Worm (Caenorhabditis elegans): ENCODE data around the gene fipr-2.
A peak's percentile ranks its signal among the peaks of the same experiment; 100 is the strongest.

The fipr-2 gene

ce11 chrV:12354193-12354830 lies 10.8 kb upstream of the fipr-2 start:
- TF ChIP-seq egl-27 (tag; optimal IDR thresholded peaks at IDR 0.05) (no peak), blmp-1 (tag; optimal IDR thresholded peaks at IDR 0.05; ENCODE audit: insufficient read depth) (peak; percentile 11), nhr-6 (tag; optimal IDR thresholded peaks at IDR 0.05) (no peak), lsy-2 (tag; optimal IDR thresholded peaks at IDR 0.05) (peak in 1 of 2 experiments; percentile 43), sem-4 (tag; optimal IDR thresholded peaks at IDR 0.05) (peak; percentile 53), nhr-129 (tag; optimal IDR thresholded peaks at IDR 0.05) (no peak), sma-9 (GFP tag; optimal IDR thresholded peaks at IDR 0.05) (no peak), sma-9 (tag; optimal IDR thresholded peaks at IDR 0.05) (no peak), ztf-1 (GFP tag; conservative IDR thresholded peaks at IDR 0.05) (no peak), nhr-21 (tag; optimal IDR thresholded peaks at IDR 0.05) (peak; percentile 52), ama-1 (optimal IDR thresholded peaks at IDR 0.05) (peak; percentile 84), unc-55 (GFP tag; optimal IDR thresholded peaks at IDR 0.05) (no peak), nhr-23 (tag; optimal IDR thresholded peaks at IDR 0.05) (no peak), Y55F3AM.14 (GFP tag; optimal IDR thresholded peaks at IDR 0.05) (no peak), nhr-25 (tag; optimal IDR thresholded peaks at IDR 0.05) (no peak), nhr-12 (tag; optimal IDR thresholded peaks at IDR 0.05) (no peak), ZK546.5 (tag; optimal IDR thresholded peaks at IDR 0.05) (no peak)

- TF ChIP-seq nhr-10 (tag; optimal IDR thresholded peaks at IDR 0.05) (no peak), mbf-1 (tag; optimal IDR thresholded peaks at IDR 0.05) (no peak), Y55F3AM.14 (GFP tag; optimal IDR thresholded peaks at IDR 0.05) (no peak), dmd-4 (tag; optimal IDR thresholded peaks at IDR 0.05) (no peak), egl-27 (tag; optimal IDR thresholded peaks at IDR 0.05) (no peak), lin-13 (GFP tag; optimal IDR thresholded peaks at IDR 0.05) (no peak)
Observed at ce11 chrV:12357632-12358031, 7.5 kb upstream of the fipr-2 start.

ce11 chrV:12358347-12358746 lies 6.8 kb upstream of the fipr-2 start, which contains the start of gene F23H12.5:
Gene F23H12.5, plus strand, starts transcription at chrV:12358647.
- no peak for TF ChIP-seq ama-1 (optimal IDR thresholded peaks at IDR 0.05)
- no peak for TF ChIP-seq blmp-1 (tag; optimal IDR thresholded peaks at IDR 0.05; ENCODE audit: insufficient read depth)
- no peak for TF ChIP-seq mdl-1 (tag; optimal IDR thresholded peaks at IDR 0.05)
- TF ChIP-seq zag-1 (tag; optimal IDR thresholded peaks at IDR 0.05), result no peak
- TF ChIP-seq aly-2 (tag; optimal IDR thresholded peaks at IDR 0.05), result no peak
- no peak for TF ChIP-seq mab-5 (tag; optimal IDR thresholded peaks at IDR 0.05)
- TF ChIP-seq dmd-4 (tag; optimal IDR thresholded peaks at IDR 0.05), result no peak
- TF ChIP-seq snpc-4 (tag; optimal IDR thresholded peaks at IDR 0.05), result no peak
- TF ChIP-seq gmeb-1 (tag; optimal IDR thresholded peaks at IDR 0.05), result no peak
- no peak for TF ChIP-seq nhr-129 (tag; optimal IDR thresholded peaks at IDR 0.05)
- TF ChIP-seq sem-4 (tag; optimal IDR thresholded peaks at IDR 0.05), result no peak
- TF ChIP-seq nhr-237 (tag; optimal IDR thresholded peaks at IDR 0.05), result no peak
- no peak for TF ChIP-seq mbf-1 (tag; optimal IDR thresholded peaks at IDR 0.05)
- no peak for TF ChIP-seq elt-1 (tag; optimal IDR thresholded peaks at IDR 0.05)
- TF ChIP-seq peb-1 (tag; optimal IDR thresholded peaks at IDR 0.05), result no peak
- no peak for TF ChIP-seq unc-39 (tag; optimal IDR thresholded peaks at IDR 0.05)
- TF ChIP-seq elt-3 (tag; optimal IDR thresholded peaks at IDR 0.05), result no peak
- TF ChIP-seq F13H6.1 (tag; optimal IDR thresholded peaks at IDR 0.05), result no peak
- TF ChIP-seq lsy-2 (tag; optimal IDR thresholded peaks at IDR 0.05), result no peak
- TF ChIP-seq C34F6.9 (tag; optimal IDR thresholded peaks at IDR 0.05), result no peak

ce11 chrV:12361644-12362043 lies 3.5 kb upstream of the fipr-2 start, which contains the start of gene fipr-1:
Gene fipr-1, minus strand, starts transcription at chrV:12361744.
- TF ChIP-seq sem-4 (tag; optimal IDR thresholded peaks at IDR 0.05) (no peak), lin-39 (tag; optimal IDR thresholded peaks at IDR 0.05) (no peak), nhr-12 (tag; optimal IDR thresholded peaks at IDR 0.05) (no peak), unc-39 (tag; optimal IDR thresholded peaks at IDR 0.05) (no peak), sma-9 (GFP tag; optimal IDR thresholded peaks at IDR 0.05) (no peak), sma-9 (tag; optimal IDR thresholded peaks at IDR 0.05) (no peak), nhr-11 (tag; optimal IDR thresholded peaks at IDR 0.05) (no peak), ZK546.5 (tag; optimal IDR thresholded peaks at IDR 0.05) (no peak), dmd-4 (tag; optimal IDR thresholded peaks at IDR 0.05) (no peak), ceh-82 (tag; optimal IDR thresholded peaks at IDR 0.05) (no peak), mab-5 (tag; optimal IDR thresholded peaks at IDR 0.05) (no peak), lin-11 (tag; optimal IDR thresholded peaks at IDR 0.05) (no peak), unc-55 (GFP tag; optimal IDR thresholded peaks at IDR 0.05) (no peak), ceh-16 (tag; optimal IDR thresholded peaks at IDR 0.05) (no peak), nhr-237 (tag; optimal IDR thresholded peaks at IDR 0.05) (no peak), mbf-1 (tag; optimal IDR thresholded peaks at IDR 0.05) (no peak)
